Worm (Caenorhabditis elegans) whole organism, L2 larva: ENCODE results near the gene nasp-2.

Source experiments
- lin-11 ChIP-seq: fragments of 150-350 bp; sonication (generic microtip); optimal IDR thresholded peaks from 2 replicates; lab custom pipeline; 2014; ENCODE audit warnings: missing biosample characterization, missing genetic modification characterization, inconsistent platforms, mixed read lengths
- lin-39 ChIP-seq: fragments of 150-350 bp; optimal IDR thresholded peaks from 2 replicates; lab custom pipeline; 2014; ENCODE audit warnings: missing biosample characterization, missing genetic modification reagents, missing genetic modification characterization
- nhr-12 ChIP-seq: fragments of 150-350 bp; optimal IDR thresholded peaks from 2 replicates; lab custom pipeline; 2014; ENCODE audit warnings: missing biosample characterization, missing genetic modification characterization
- nhr-237 ChIP-seq: fragments of 150-350 bp; optimal IDR thresholded peaks from 2 replicates; lab custom pipeline; 2014; ENCODE audit warnings: missing biosample characterization, missing genetic modification characterization

ce11 chrV:13273302-13273701 lies 38.8 kb downstream of the nasp-2 start:
- TF ChIP-seq lin-39 (tag; lab: Kevin White, UChicago) (no peak), nhr-12 (tag; lab: Kevin White, UChicago) (no peak), nhr-237 (tag; lab: Kevin White, UChicago) (no peak), lin-11 (tag; lab: Kevin White, UChicago) (no peak)
